Fruit fly (Drosophila melanogaster) whole organism, embryonic: ENCODE data around the gene GC.

ENCODE experiments used
- Aef1 ChIP-seq: fragments of 200-800 bp; sonication (Bioruptor generic); IDR thresholded peaks from 3 replicates; pipeline ENCODE4 v1.3.6; 2022; ENCODE audit warnings: missing biosample characterization, missing genetic modification characterization
- Blimp-1 ChIP-seq: fragments of 200-800 bp; sonication (Bioruptor generic); optimal IDR thresholded peaks from 3 replicates; lab custom pipeline; 2018; ENCODE audit warnings: missing biosample characterization, missing genetic modification characterization, mild to moderate bottlenecking, moderate library complexity, missing genetic modification reagents
- CG12071 ChIP-seq: fragments of 200-800 bp; sonication (Bioruptor generic); optimal IDR thresholded peaks from 3 replicates; lab custom pipeline; 2018; ENCODE audit warnings: missing biosample characterization, mild to moderate bottlenecking, missing genetic modification characterization
- CG12942 ChIP-seq: fragments of 200-800 bp; sonication (Bioruptor generic); optimal IDR thresholded peaks from 3 replicates; lab custom pipeline; 2016; ENCODE audit warnings: missing biosample characterization, missing genetic modification characterization
- CG15011 ChIP-seq: fragments of 200-800 bp; sonication (Bioruptor generic); optimal IDR thresholded peaks from 3 replicates; lab custom pipeline; 2018; ENCODE audit warnings: missing biosample characterization, mild to moderate bottlenecking, missing genetic modification characterization
- CG1602 ChIP-seq: fragments of 200-800 bp; sonication (Bioruptor generic); optimal IDR thresholded peaks from 3 replicates; lab custom pipeline; 2016; ENCODE audit warnings: missing biosample characterization, missing genetic modification characterization
- CG1647 ChIP-seq: fragments of 200-800 bp; sonication (Bioruptor generic); optimal IDR thresholded peaks from 3 replicates; lab custom pipeline; 2016; ENCODE audit warnings: missing biosample characterization, missing genetic modification characterization
- CG17328 ChIP-seq: fragments of 200-800 bp; sonication (Bioruptor generic); IDR thresholded peaks from 2 replicates; pipeline ENCODE4 v1.3.6; 2022; ENCODE audit warnings: missing biosample characterization, missing genetic modification characterization
- CG2712 ChIP-seq: fragments of 200-800 bp; optimal IDR thresholded peaks from 3 replicates; lab custom pipeline; 2019; ENCODE audit warnings: missing biosample characterization, mild to moderate bottlenecking, missing genetic modification characterization, moderate library complexity
- CG30020 ChIP-seq: fragments of 200-800 bp; optimal IDR thresholded peaks from 2 replicates; lab custom pipeline; 2019; ENCODE audit warnings: missing biosample characterization, mild to moderate bottlenecking, missing genetic modification characterization, moderate library complexity
- CG5180 ChIP-seq: fragments of 200-800 bp; sonication (Bioruptor generic); optimal IDR thresholded peaks from 3 replicates; lab custom pipeline; 2017; ENCODE audit warnings: missing biosample characterization, missing genetic modification characterization, mild to moderate bottlenecking, moderate library complexity, missing genetic modification reagents
- CG6654 ChIP-seq: fragments of 200-800 bp; sonication (Bioruptor generic); optimal IDR thresholded peaks from 2 replicates; lab custom pipeline; 2017; ENCODE audit warnings: missing biosample characterization, mild to moderate bottlenecking, missing genetic modification characterization
- CG6765 ChIP-seq: fragments of 200-800 bp; sonication (Bioruptor generic); optimal IDR thresholded peaks from 3 replicates; lab custom pipeline; 2017; ENCODE audit warnings: missing biosample characterization, mild to moderate bottlenecking, missing genetic modification characterization
- CG7745 ChIP-seq: fragments of 200-800 bp; sonication (Bioruptor generic); optimal IDR thresholded peaks from 2 replicates; lab custom pipeline; 2018; ENCODE audit warnings: missing biosample characterization, mild to moderate bottlenecking, missing genetic modification characterization, moderate library complexity
- CG7963 ChIP-seq: fragments of 200-800 bp; sonication (Bioruptor generic); IDR thresholded peaks from 3 replicates; pipeline ENCODE4 v1.3.6; 2022; ENCODE audit warnings: missing biosample characterization, missing genetic modification characterization; ENCODE audit not compliant: partially characterized antibody
- D19B ChIP-seq: fragments of 200-800 bp; sonication (Bioruptor generic); optimal IDR thresholded peaks from 2 replicates; lab custom pipeline; 2017; ENCODE audit warnings: missing biosample characterization, mild to moderate bottlenecking, missing genetic modification characterization
- Dad ChIP-seq: fragments of 200-800 bp; sonication (Bioruptor generic); optimal IDR thresholded peaks from 3 replicates; lab custom pipeline; 2016; ENCODE audit warnings: missing biosample characterization, missing genetic modification characterization
- Dip3 ChIP-seq: fragments of 200-800 bp; sonication (Bioruptor generic); optimal IDR thresholded peaks from 3 replicates; lab custom pipeline; 2016; ENCODE audit warnings: missing biosample characterization, missing genetic modification characterization
- Fer1 ChIP-seq: fragments of 200-800 bp; sonication (Bioruptor generic); optimal IDR thresholded peaks from 2 replicates; lab custom pipeline; 2017; ENCODE audit warnings: missing biosample characterization, mild to moderate bottlenecking, missing genetic modification characterization
- HHEX ChIP-seq: fragments of 200-800 bp; sonication (Bioruptor generic); optimal IDR thresholded peaks from 3 replicates; lab custom pipeline; 2017; ENCODE audit warnings: missing biosample characterization, mild to moderate bottlenecking, missing genetic modification characterization, missing genetic modification reagents
- Mes4 ChIP-seq: fragments of 200-800 bp; sonication (Bioruptor generic); optimal IDR thresholded peaks from 2 replicates; lab custom pipeline; 2016; ENCODE audit warnings: missing biosample characterization, missing genetic modification characterization
- NC2α ChIP-seq: fragments of 200-800 bp; sonication (Bioruptor generic); optimal IDR thresholded peaks from 2 replicates; lab custom pipeline; 2016; ENCODE audit warnings: missing biosample characterization, missing genetic modification characterization
- Nf-YA ChIP-seq: fragments of 200-800 bp; sonication (Bioruptor generic); IDR thresholded peaks from 2 replicates; pipeline ENCODE4 v1.3.6; 2022; ENCODE audit warnings: missing biosample characterization, missing genetic modification characterization
- Ravus ChIP-seq: fragments of 200-800 bp; sonication (Bioruptor generic); IDR thresholded peaks from 2 replicates; pipeline ENCODE4 v1.3.6; 2022; ENCODE audit warnings: missing biosample characterization, missing genetic modification characterization
- Rx ChIP-seq: fragments of 200-800 bp; sonication (Bioruptor generic); IDR thresholded peaks from 2 replicates; pipeline ENCODE4 v1.3.6; 2022; ENCODE audit warnings: missing biosample characterization, missing genetic modification characterization
- Sox100B ChIP-seq: fragments of 200-800 bp; sonication (Bioruptor generic); optimal IDR thresholded peaks from 3 replicates; lab custom pipeline; 2018; ENCODE audit warnings: missing biosample characterization, mild to moderate bottlenecking, missing genetic modification characterization
- ci ChIP-seq: fragments of 200-800 bp; sonication (Bioruptor generic); IDR thresholded peaks from 3 replicates; pipeline ENCODE4 v1.3.6; 2022; ENCODE audit warnings: missing biosample characterization, missing genetic modification characterization
- crp ChIP-seq, 2 experiments: fragments of 200-800 bp; sonication (Bioruptor generic); optimal IDR thresholded peaks; 2 replicates in 1 of 2; 3 replicates in 1 of 2; lab custom pipeline; 2017; ENCODE audit warnings: missing biosample characterization in 2 of 2, missing genetic modification characterization in 2 of 2, mild to moderate bottlenecking in 1 of 2, moderate library complexity in 1 of 2
- ems ChIP-seq: fragments of 200-800 bp; sonication (Bioruptor generic); optimal IDR thresholded peaks from 3 replicates; lab custom pipeline; 2016; ENCODE audit warnings: missing biosample characterization, missing genetic modification characterization
- eve ChIP-seq, 2 experiments: fragments of >200 bp; optimal IDR thresholded peaks; 2 replicates each; lab custom pipeline; 2017; ENCODE audit warnings: missing biosample characterization in 2 of 2, missing genetic modification characterization in 2 of 2
- fd64A ChIP-seq: fragments of 200-800 bp; sonication (Bioruptor generic); optimal IDR thresholded peaks from 3 replicates; lab custom pipeline; 2018; ENCODE audit warnings: missing biosample characterization, mild to moderate bottlenecking, missing genetic modification characterization
- gfzf ChIP-seq: fragments of 200-800 bp; sonication (Bioruptor generic); optimal IDR thresholded peaks from 2 replicates; lab custom pipeline; 2016; ENCODE audit warnings: missing biosample characterization, mild to moderate bottlenecking, missing genetic modification characterization, moderate library complexity
- gro ChIP-seq: fragments of 200-800 bp; sonication (Bioruptor generic); optimal IDR thresholded peaks from 2 replicates; lab custom pipeline; 2016; ENCODE audit warnings: missing biosample characterization, missing genetic modification characterization
- gsb-n ChIP-seq: fragments of 200-800 bp; sonication (Bioruptor generic); optimal IDR thresholded peaks from 3 replicates; lab custom pipeline; 2018; ENCODE audit warnings: missing biosample characterization, mild to moderate bottlenecking, missing genetic modification characterization
- ham ChIP-seq: fragments of 200-800 bp; sonication (Bioruptor generic); IDR thresholded peaks from 2 replicates; pipeline ENCODE4 v1.3.6; 2022; ENCODE audit warnings: missing biosample characterization, missing genetic modification characterization
- hth ChIP-seq: fragments of >200 bp; optimal IDR thresholded peaks from 2 replicates; lab custom pipeline; 2017; ENCODE audit warnings: inconsistent platforms
- inv ChIP-seq: fragments of 200-800 bp; sonication (Bioruptor generic); IDR thresholded peaks from 2 replicates; pipeline ENCODE4 v1.3.6; 2022; ENCODE audit warnings: missing biosample characterization, missing genetic modification characterization; ENCODE audit not compliant: partially characterized antibody
- knrl ChIP-seq: fragments of 200-800 bp; sonication (Bioruptor generic); IDR thresholded peaks from 3 replicates; pipeline ENCODE4 v1.3.6; 2022; ENCODE audit warnings: missing biosample characterization, missing genetic modification characterization; ENCODE audit not compliant: partially characterized antibody
- lab ChIP-seq: fragments of 200-800 bp; sonication (Bioruptor generic); optimal IDR thresholded peaks from 3 replicates; lab custom pipeline; 2017; ENCODE audit warnings: missing biosample characterization, missing genetic modification characterization, mild to moderate bottlenecking, moderate library complexity, missing genetic modification reagents
- lov ChIP-seq, 2 experiments: fragments of 200-800 bp in 1 of 2; fragments of >200 bp in 1 of 2; sonication (Bioruptor generic) in 1 of 2; IDR thresholded peaks in 1 of 2; optimal IDR thresholded peaks in 1 of 2; 2 replicates in 1 of 2; 3 replicates in 1 of 2; pipeline versions ENCODE4 v1.3.6 to Lab custom; 2017 to 2022; ENCODE audit warnings: missing biosample characterization in 1 of 2, missing genetic modification characterization in 1 of 2
- onecut ChIP-seq: fragments of 200-800 bp; sonication (Bioruptor generic); IDR thresholded peaks from 2 replicates; pipeline ENCODE4 v1.3.6; 2022; ENCODE audit warnings: missing biosample characterization, missing genetic modification characterization
- pnt ChIP-seq: fragments of 200-800 bp; sonication (Bioruptor generic); optimal IDR thresholded peaks from 3 replicates; lab custom pipeline; 2016; ENCODE audit warnings: missing biosample characterization, missing genetic modification characterization
- sc ChIP-seq, 3 experiments: fragments of >200 bp in 2 of 3; fragments of 200-800 bp in 1 of 3; sonication (Bioruptor generic) in 1 of 3; optimal IDR thresholded peaks; 2 replicates in 2 of 3; 3 replicates in 1 of 3; lab custom pipeline; 2017; ENCODE audit warnings: mild to moderate bottlenecking in 1 of 3, missing biosample characterization in 1 of 3, missing genetic modification characterization in 1 of 3, missing genetic modification reagents in 1 of 3
- sim ChIP-seq: fragments of 200-800 bp; sonication (Bioruptor generic); IDR thresholded peaks from 2 replicates; pipeline ENCODE4 v1.3.6; 2022; ENCODE audit warnings: missing biosample characterization, missing genetic modification characterization
- so ChIP-seq: fragments of 200-800 bp; sonication (Bioruptor generic); IDR thresholded peaks from 3 replicates; pipeline ENCODE4 v1.3.6; 2022; ENCODE audit warnings: missing biosample characterization, missing genetic modification characterization
- stc ChIP-seq: fragments of 200-800 bp; sonication (Bioruptor generic); IDR thresholded peaks from 2 replicates; pipeline ENCODE4 v1.3.6; 2022; ENCODE audit warnings: missing biosample characterization, missing genetic modification characterization
- wor ChIP-seq: fragments of 200-800 bp; sonication (Bioruptor generic); IDR thresholded peaks from 2 replicates; pipeline ENCODE4 v1.3.6; 2022; ENCODE audit warnings: missing biosample characterization, missing genetic modification characterization
- zen ChIP-seq: fragments of 200-800 bp; sonication (Bioruptor generic); optimal IDR thresholded peaks from 3 replicates; lab custom pipeline; 2018; ENCODE audit warnings: missing biosample characterization, mild to moderate bottlenecking, missing genetic modification characterization, moderate library complexity

GC gene

dm6 chr3L:1591692-1592371 is 37.3 kb downstream of the GC start (continued):
- TF ChIP-seq ci (GFP tag; lab: Robert Waterston, UW) (peak; percentile 67), hth (lab: Kevin White, UChicago) (no peak), Aef1 (no peak), CG17328 (GFP tag; lab: Robert Waterston, UW) (no peak), sc (optimal IDR thresholded peaks at IDR 0.05; lab: Kevin White, UChicago) (no peak), sc (GFP tag; optimal IDR thresholded peaks at IDR 0.05; lab: Kevin White, UChicago) (no peak), stc (peak; percentile 67), pnt (GFP tag; lab: Kevin White, UChicago) (peak; percentile 1), CG7745 (tag; lab: Kevin White, UChicago) (no peak), lov (optimal IDR thresholded peaks at IDR 0.05; lab: Kevin White, UChicago) (no peak), lov (GFP tag; IDR thresholded peaks at IDR 0.05; lab: Robert Waterston, UW) (0 out of 3 replicates have a peak, but pooled peaks have one; percentile 31), Dip3 (GFP tag; lab: Kevin White, UChicago) (peak; percentile 84), fd64A (GFP tag; lab: Kevin White, UChicago) (peak; percentile 51), Ravus (GFP tag; lab: Robert Waterston, UW) (peak; percentile 24; the same call in 1 of the 2 replicates), CG6654 (GFP tag; lab: Kevin White, UChicago) (peak; percentile 4), CG1647 (peak; percentile 81), gsb-n (tag; lab: Kevin White, UChicago) (no peak), Sox100B (no peak), Rx (no peak), Dad (GFP tag; lab: Kevin White, UChicago) (peak; percentile 44), CG6765 (GFP tag; lab: Kevin White, UChicago) (peak; percentile 91), Mes4 (GFP tag; lab: Kevin White, UChicago) (no peak), NC2α (GFP tag; lab: Kevin White, UChicago) (peak; percentile 5), CG1602 (GFP tag; lab: Kevin White, UChicago) (no peak), Fer1 (GFP tag; lab: Kevin White, UChicago) (peak; percentile 92), CG12942 (GFP tag; lab: Kevin White, UChicago) (peak; percentile 38), inv (GFP tag; lab: Robert Waterston, UW) (no peak), Nf-YA (GFP tag; lab: Robert Waterston, UW) (peak; percentile 47; the same call in 1 of the 2 replicates), CG30020 (no peak), gro (GFP tag; lab: Kevin White, UChicago) (no peak), zen (tag; lab: Kevin White, UChicago) (no peak), CG7963 (GFP tag; lab: Robert Waterston, UW) (no peak), CG15011 (GFP tag; lab: Kevin White, UChicago) (peak; percentile 92), gfzf (no peak), HHEX (GFP tag; lab: Kevin White, UChicago) (peak; percentile 91), Blimp-1 (GFP tag; lab: Kevin White, UChicago) (peak; percentile 62), CG2712 (no peak), so (GFP tag; lab: Robert Waterston, UW) (peak; percentile 66; the same call in 1 of the 3 replicates), ems (peak; percentile 66), wor (GFP tag; lab: Robert Waterston, UW) (no peak), knrl (GFP tag; lab: Robert Waterston, UW) (no peak), CG12071 (GFP tag; lab: Kevin White, UChicago) (peak; percentile 94), lab (peak; percentile 97), D19B (no peak), sim (0 out of 2 replicates have a peak, but pooled peaks have one; percentile 26), crp (GFP tag; optimal IDR thresholded peaks at IDR 0.05; lab: Kevin White, UChicago) (no peak), ham (no peak), CG5180 (GFP tag; lab: Kevin White, UChicago) (peak; percentile 68), eve (GFP tag; optimal IDR thresholded peaks at IDR 0.05; lab: Kevin White, UChicago) (no peak), onecut (GFP tag; lab: Robert Waterston, UW) (peak; percentile 66)
